Worm (Caenorhabditis elegans) whole organism, young adult: Measurements from ENCODE around the gene T13B5.9.

Source experiments
- K11D2.4 ChIP-seq: fragments of 200-800 bp; sonication (Bioruptor generic); IDR thresholded peaks from 2 replicates; pipeline ENCODE4 v1.3.6; 2022; ENCODE audit warnings: missing genetic modification reagents, missing genetic modification characterization, missing compliant biosample characterization
- ama-1 ChIP-seq, 3 experiments: fragments of 150-350 bp in 1 of 3; sonication (generic microtip) in 2 of 3; optimal IDR thresholded peaks; 2 replicates each; lab custom pipeline; 2014 to 2018; ENCODE audit warnings: missing biosample characterization in 2 of 3, missing genetic modification characterization in 2 of 3, missing genetic modification reagents in 2 of 3
- efl-1 ChIP-seq: fragments of 150-350 bp; optimal IDR thresholded peaks from 2 replicates; lab custom pipeline; 2014; ENCODE audit warnings: missing biosample characterization, missing genetic modification reagents, missing genetic modification characterization
- hlh-12 ChIP-seq: sonication (generic microtip); optimal IDR thresholded peaks from 2 replicates; lab custom pipeline; 2016; ENCODE audit warnings: missing genetic modification characterization, missing compliant biosample characterization
- nhr-27 ChIP-seq: fragments of 200-800 bp; sonication (Bioruptor generic); optimal IDR thresholded peaks from 2 replicates; lab custom pipeline; 2018; ENCODE audit warnings: mild to moderate bottlenecking, missing genetic modification characterization, moderate library complexity, missing compliant biosample characterization
- pha-4 ChIP-seq: fragments of 150-350 bp; sonication (generic microtip); optimal IDR thresholded peaks from 2 replicates; lab custom pipeline; 2014; ENCODE audit warnings: missing biosample characterization, missing genetic modification reagents, missing genetic modification characterization

DNA sequence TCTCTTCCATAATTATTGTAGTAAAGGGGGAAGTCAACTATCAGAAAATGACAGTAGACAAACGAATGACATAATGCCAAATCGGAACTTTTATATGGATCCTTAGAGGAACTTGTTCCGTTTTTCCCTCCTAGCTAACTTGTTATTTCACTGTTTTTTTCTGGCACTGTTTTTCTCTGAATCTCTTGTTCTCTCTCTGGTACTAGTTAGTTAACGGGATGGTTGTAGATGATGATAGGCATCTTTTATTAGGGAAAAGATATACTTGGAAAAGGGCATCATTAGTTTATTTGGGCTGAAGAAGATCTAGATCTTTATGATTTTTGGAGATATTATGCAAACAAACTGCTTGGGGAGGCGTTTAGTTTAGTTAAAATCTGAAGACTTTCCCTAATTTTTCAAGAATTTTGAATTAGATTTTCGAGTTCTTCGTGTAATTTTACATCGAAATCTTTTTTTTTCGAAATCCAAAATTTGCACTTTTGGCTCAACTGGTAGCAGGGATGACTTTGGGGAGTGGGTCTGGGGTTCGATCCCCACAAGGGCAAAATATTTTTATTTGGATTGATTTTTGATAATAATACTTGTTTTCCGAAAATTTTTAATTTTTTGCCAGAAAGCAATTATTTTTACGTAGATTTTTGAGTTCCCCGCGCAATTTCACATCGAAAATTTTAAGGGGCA, 2.7 kb upstream of the T13B5.9 start, which contains the start of gene col-40:
- TF ChIP-seq ama-1 (optimal IDR thresholded peaks at IDR 0.05; lab: Kevin White, UChicago) (no peak), ama-1 (GFP tag; optimal IDR thresholded peaks at IDR 0.05; lab: Kevin White, UChicago) (no peak), K11D2.4 (GFP tag; lab: Robert Waterston, UW) (no peak), nhr-27 (tag; lab: Kevin White, UChicago) (no peak), hlh-12 (no peak), efl-1 (no peak), pha-4 (tag; lab: Kevin White, UChicago) (no peak)
